Worm (Caenorhabditis elegans) whole organism, late embryonic: ENCODE results near the gene arrd-7.

Source experiments
- C08G9.2 ChIP-seq: sonication (generic microtip); optimal IDR thresholded peaks from 2 replicates; lab custom pipeline; 2016; ENCODE audit warnings: mild to moderate bottlenecking, missing genetic modification characterization, moderate library complexity, missing compliant biosample characterization
- C38D4.7 ChIP-seq: fragments of 200-800 bp; sonication (Bioruptor generic); optimal IDR thresholded peaks from 2 replicates; lab custom pipeline; 2018; ENCODE audit warnings: mild to moderate bottlenecking, missing genetic modification characterization, moderate library complexity, missing compliant biosample characterization
- F13H6.1 ChIP-seq: sonication (generic microtip); optimal IDR thresholded peaks from 2 replicates; lab custom pipeline; 2016; ENCODE audit warnings: missing genetic modification characterization, missing compliant biosample characterization
- K02D7.2 ChIP-seq: sonication (generic microtip); optimal IDR thresholded peaks from 2 replicates; lab custom pipeline; 2017; ENCODE audit warnings: mild to moderate bottlenecking, missing genetic modification characterization, missing compliant biosample characterization
- T23F11.4 ChIP-seq: fragments of 200-800 bp; sonication (Bioruptor generic); optimal IDR thresholded peaks from 2 replicates; lab custom pipeline; 2018; ENCODE audit warnings: mild to moderate bottlenecking, missing genetic modification characterization, missing compliant biosample characterization
- Y22D7AL.16 ChIP-seq: sonication (generic microtip); optimal IDR thresholded peaks from 2 replicates; lab custom pipeline; 2016; ENCODE audit warnings: missing genetic modification characterization, missing compliant biosample characterization
- ahr-1 ChIP-seq: sonication (generic microtip); optimal IDR thresholded peaks from 2 replicates; lab custom pipeline; 2016; ENCODE audit warnings: missing genetic modification characterization, missing compliant biosample characterization
- ceh-2 ChIP-seq: sonication (generic microtip); optimal IDR thresholded peaks from 2 replicates; lab custom pipeline; 2016; ENCODE audit warnings: missing genotype, missing genetic modification characterization, missing compliant biosample characterization
- ceh-22 ChIP-seq: sonication (generic microtip); optimal IDR thresholded peaks from 2 replicates; lab custom pipeline; 2017; ENCODE audit warnings: missing biosample characterization, missing genetic modification characterization
- ceh-31 ChIP-seq: sonication (generic microtip); optimal IDR thresholded peaks from 2 replicates; lab custom pipeline; 2016; ENCODE audit warnings: missing genetic modification characterization, missing compliant biosample characterization
- ceh-34 ChIP-seq: sonication (generic microtip); optimal IDR thresholded peaks from 2 replicates; lab custom pipeline; 2016; ENCODE audit warnings: mild to moderate bottlenecking, missing genetic modification characterization, missing compliant biosample characterization
- ceh-6 ChIP-seq: fragments of 200-800 bp; sonication (Bioruptor generic); optimal IDR thresholded peaks from 2 replicates; lab custom pipeline; 2018; ENCODE audit warnings: mild to moderate bottlenecking, missing genetic modification characterization, missing compliant biosample characterization
- ceh-9 ChIP-seq: sonication (generic microtip); optimal IDR thresholded peaks from 2 replicates; lab custom pipeline; 2016; ENCODE audit warnings: mild to moderate bottlenecking, missing genetic modification characterization, inconsistent platforms, missing compliant biosample characterization
- che-1 ChIP-seq: sonication (generic microtip); optimal IDR thresholded peaks from 2 replicates; lab custom pipeline; 2016; ENCODE audit warnings: mild to moderate bottlenecking, missing genetic modification characterization, missing compliant biosample characterization
- dmd-4 ChIP-seq: sonication (generic microtip); optimal IDR thresholded peaks from 2 replicates; lab custom pipeline; 2016; ENCODE audit warnings: borderline replicate concordance, missing genetic modification characterization, missing compliant biosample characterization
- dve-1 ChIP-seq: sonication (generic microtip); optimal IDR thresholded peaks from 2 replicates; lab custom pipeline; 2017; ENCODE audit warnings: antibody characterized with exemption, mild to moderate bottlenecking, missing genetic modification characterization, missing compliant biosample characterization
- ets-4 ChIP-seq: sonication (generic microtip); optimal IDR thresholded peaks from 2 replicates; lab custom pipeline; 2016; ENCODE audit warnings: missing genetic modification characterization, missing compliant biosample characterization
- eyg-1 ChIP-seq: sonication (generic microtip); optimal IDR thresholded peaks from 2 replicates; lab custom pipeline; 2016; ENCODE audit warnings: missing genotype, missing genetic modification characterization, missing compliant biosample characterization
- fax-1 ChIP-seq: sonication (generic microtip); optimal IDR thresholded peaks from 2 replicates; lab custom pipeline; 2016; ENCODE audit warnings: missing genotype, missing genetic modification characterization, missing compliant biosample characterization
- fkh-10 ChIP-seq: fragments of 150-350 bp; optimal IDR thresholded peaks from 2 replicates; lab custom pipeline; 2014; ENCODE audit warnings: missing biosample characterization, missing genetic modification reagents, missing genetic modification characterization
- gmeb-2 ChIP-seq: sonication (generic microtip); optimal IDR thresholded peaks from 2 replicates; lab custom pipeline; 2016; ENCODE audit warnings: missing genetic modification characterization, inconsistent platforms, missing compliant biosample characterization
- hlh-13 ChIP-seq: fragments of 200-800 bp; sonication (Bioruptor generic); optimal IDR thresholded peaks from 2 replicates; lab custom pipeline; 2018; ENCODE audit warnings: mild to moderate bottlenecking, missing genetic modification characterization, missing compliant biosample characterization
- hlh-15 ChIP-seq: sonication (generic microtip); optimal IDR thresholded peaks from 2 replicates; lab custom pipeline; 2016; ENCODE audit warnings: missing genetic modification characterization, missing compliant biosample characterization
- hlh-30 ChIP-seq: sonication (generic microtip); optimal IDR thresholded peaks from 2 replicates; lab custom pipeline; 2017; ENCODE audit warnings: antibody characterized with exemption, missing genetic modification characterization, missing compliant biosample characterization; ENCODE audit not compliant: insufficient read depth
- lin-11 ChIP-seq: fragments of 200-800 bp; sonication (Bioruptor generic); optimal IDR thresholded peaks from 2 replicates; lab custom pipeline; 2018; ENCODE audit warnings: mild to moderate bottlenecking, missing genetic modification characterization, missing compliant biosample characterization
- madf-2 ChIP-seq: sonication (generic microtip); optimal IDR thresholded peaks from 2 replicates; lab custom pipeline; 2017; ENCODE audit warnings: missing genetic modification characterization, missing compliant biosample characterization
- mec-3 ChIP-seq: sonication (generic microtip); optimal IDR thresholded peaks from 2 replicates; lab custom pipeline; 2016; ENCODE audit warnings: borderline replicate concordance, missing genetic modification characterization, missing compliant biosample characterization
- nhr-232 ChIP-seq: sonication (generic microtip); optimal IDR thresholded peaks from 2 replicates; lab custom pipeline; 2016; ENCODE audit warnings: missing genetic modification characterization, missing compliant biosample characterization
- npax-4 ChIP-seq: sonication (generic microtip); optimal IDR thresholded peaks from 2 replicates; lab custom pipeline; 2016; ENCODE audit warnings: missing genetic modification characterization, missing compliant biosample characterization
- pat-9 ChIP-seq: fragments of 200-800 bp; sonication (Bioruptor generic); optimal IDR thresholded peaks from 2 replicates; lab custom pipeline; 2018; ENCODE audit warnings: mild to moderate bottlenecking, missing genetic modification characterization, moderate library complexity, missing compliant biosample characterization
- pha-2 ChIP-seq: sonication (generic microtip); optimal IDR thresholded peaks from 2 replicates; lab custom pipeline; 2017; ENCODE audit warnings: mild to moderate bottlenecking, missing genetic modification characterization, missing compliant biosample characterization
- pha-4 ChIP-seq: fragments of 150-350 bp; optimal IDR thresholded peaks from 2 replicates; lab custom pipeline; 2018; ENCODE audit warnings: missing biosample characterization, missing genetic modification reagents, missing genetic modification characterization
- pqm-1 ChIP-seq: sonication (generic microtip); optimal IDR thresholded peaks from 2 replicates; lab custom pipeline; 2016; ENCODE audit warnings: missing genetic modification characterization, missing compliant biosample characterization
- ref-2 ChIP-seq: sonication (generic microtip); optimal IDR thresholded peaks from 2 replicates; lab custom pipeline; 2016; ENCODE audit warnings: missing genetic modification characterization, missing compliant biosample characterization
- rnt-1 ChIP-seq: sonication (generic microtip); optimal IDR thresholded peaks from 2 replicates; lab custom pipeline; 2016; ENCODE audit warnings: missing genetic modification characterization, missing compliant biosample characterization
- sdc-2 ChIP-seq: sonication (generic microtip); optimal IDR thresholded peaks from 2 replicates; lab custom pipeline; 2016; ENCODE audit warnings: missing genotype, missing genetic modification characterization, missing compliant biosample characterization
- sox-2 ChIP-seq: fragments of 200-800 bp; sonication (Bioruptor generic); IDR thresholded peaks from 2 replicates; pipeline ENCODE4 v1.3.6; 2022; ENCODE audit warnings: missing genetic modification reagents, missing genetic modification characterization, missing compliant biosample characterization
- tbx-2 ChIP-seq: sonication (generic microtip); optimal IDR thresholded peaks from 2 replicates; lab custom pipeline; 2016; ENCODE audit warnings: missing genetic modification characterization, missing compliant biosample characterization
- tbx-7 ChIP-seq: sonication (generic microtip); optimal IDR thresholded peaks from 2 replicates; lab custom pipeline; 2016; ENCODE audit warnings: missing genotype, missing genetic modification characterization, missing compliant biosample characterization
- ttx-3 ChIP-seq: sonication (generic microtip); optimal IDR thresholded peaks from 2 replicates; lab custom pipeline; 2016; ENCODE audit warnings: missing genetic modification reagents, missing genetic modification characterization, missing compliant biosample characterization

The arrd-7 gene

ce11 chrII:12059872-12060271 lies 2.5 kb downstream of the arrd-7 start:
- TF ChIP-seq ahr-1 (tag; lab: Kevin White, UChicago), result no peak

ce11 chrII:12058298-12058697 lies 4.1 kb downstream of the arrd-7 start:
- TF ChIP-seq rnt-1 (tag; lab: Kevin White, UChicago), result no peak
- no peak for TF ChIP-seq hlh-30
- TF ChIP-seq dmd-4 (tag; lab: Kevin White, UChicago), result no peak
- TF ChIP-seq mec-3, result no peak
- TF ChIP-seq sdc-2 (tag; lab: Kevin White, UChicago), result no peak
- TF ChIP-seq ttx-3 (tag; lab: Kevin White, UChicago), result no peak
- no peak for TF ChIP-seq lin-11 (tag; lab: Kevin White, UChicago)
- TF ChIP-seq hlh-15 (tag; lab: Kevin White, UChicago), result no peak
- no peak for TF ChIP-seq ceh-6 (GFP tag; lab: Kevin White, UChicago)
- TF ChIP-seq T23F11.4 (GFP tag; lab: Kevin White, UChicago), result no peak
- no peak for TF ChIP-seq ceh-22 (tag; lab: Kevin White, UChicago)
- no peak for TF ChIP-seq ref-2 (tag; lab: Kevin White, UChicago)
- TF ChIP-seq ceh-31, result no peak
- TF ChIP-seq ahr-1 (tag; lab: Kevin White, UChicago), result no peak
- TF ChIP-seq K02D7.2 (tag; lab: Kevin White, UChicago), result no peak
- no peak for TF ChIP-seq pat-9 (tag; lab: Kevin White, UChicago)
- no peak for TF ChIP-seq ceh-2

- no peak for TF ChIP-seq pqm-1 (tag; lab: Kevin White, UChicago)
- no peak for TF ChIP-seq fax-1 (tag; lab: Kevin White, UChicago)
- no peak for TF ChIP-seq pha-4 (tag; lab: Kevin White, UChicago)
- no peak for TF ChIP-seq K02D7.2 (tag; lab: Kevin White, UChicago)
- no peak for TF ChIP-seq fkh-10 (GFP tag; lab: Kevin White, UChicago)
- TF ChIP-seq Y22D7AL.16, result no peak
- no peak for TF ChIP-seq pha-2 (tag; lab: Kevin White, UChicago)
- TF ChIP-seq sox-2, result no peak
- TF ChIP-seq C08G9.2, result no peak
- TF ChIP-seq ets-4 (tag; lab: Kevin White, UChicago), result no peak
Observed at ce11 chrII:12055408-12056140, 6.8 kb downstream of the arrd-7 start.

ce11 chrII:12054558-12054957 lies 7.9 kb downstream of the arrd-7 start:
- TF ChIP-seq nhr-232, result no peak
- no peak for TF ChIP-seq hlh-15 (tag; lab: Kevin White, UChicago)
- no peak for TF ChIP-seq madf-2 (tag; lab: Kevin White, UChicago)

ce11 chrII:12054150-12054549 lies 8.3 kb downstream of the arrd-7 start:
- TF ChIP-seq che-1 (tag; lab: Kevin White, UChicago) (no peak), eyg-1 (tag; lab: Kevin White, UChicago) (no peak), ceh-34 (tag; lab: Kevin White, UChicago) (no peak), gmeb-2 (tag; lab: Kevin White, UChicago) (no peak), ceh-9 (tag; lab: Kevin White, UChicago) (no peak), ceh-6 (GFP tag; lab: Kevin White, UChicago) (no peak), hlh-30 (no peak), lin-11 (tag; lab: Kevin White, UChicago) (no peak), mec-3 (no peak), C38D4.7 (GFP tag; lab: Kevin White, UChicago) (no peak), F13H6.1 (tag; lab: Kevin White, UChicago) (no peak), tbx-2 (no peak), npax-4 (tag; lab: Kevin White, UChicago) (no peak), dve-1 (tag; lab: Kevin White, UChicago) (no peak), tbx-7 (tag; lab: Kevin White, UChicago) (no peak), sox-2 (no peak), hlh-13 (GFP tag; lab: Kevin White, UChicago) (no peak)
- TF ChIP-seq, all 69 proteins: peak for 0
